Fruit fly (Drosophila melanogaster): ENCODE measurements around the gene CG6664.

Gene CG6664

dm6 chr3L:17002140-17002849, 13.7 kb downstream of the CG6664 start (continued):
- peak; percentile 2 for TF ChIP-seq sug (tag; optimal IDR thresholded peaks at IDR 0.05)
- TF ChIP-seq ci (GFP tag; IDR thresholded peaks at IDR 0.05) = no peak
- no peak for TF ChIP-seq CG6272 (GFP tag; IDR thresholded peaks at IDR 0.05)
- TF ChIP-seq Lhr (GFP tag; optimal IDR thresholded peaks at IDR 0.05) = no peak
- no peak for TF ChIP-seq abd-A (tag; optimal IDR thresholded peaks at IDR 0.05)
- no peak for TF ChIP-seq CG33557 (GFP tag; optimal IDR thresholded peaks at IDR 0.05)
- 0 out of 3 replicates have a peak, but pooled peaks have one; percentile 11 for TF ChIP-seq Optix (GFP tag; IDR thresholded peaks at IDR 0.05)
- no peak for TF ChIP-seq Hr3 (GFP tag; optimal IDR thresholded peaks at IDR 0.05)
- TF ChIP-seq CG32532 (GFP tag; IDR thresholded peaks at IDR 0.05) = 0 out of 2 replicates have a peak, but pooled peaks have one; percentile 14
- TF ChIP-seq CG31365 (tag; optimal IDR thresholded peaks at IDR 0.05) = no peak
- TF ChIP-seq CG6813 (GFP tag; optimal IDR thresholded peaks at IDR 0.05) = no peak
- no peak for TF ChIP-seq CG4328 (GFP tag; optimal IDR thresholded peaks at IDR 0.05)
- peak; percentile 14 for TF ChIP-seq sens (GFP tag)
- TF ChIP-seq zfh2 (GFP tag; optimal IDR thresholded peaks at IDR 0.05) = no peak
- no peak for TF ChIP-seq CG9797 (GFP tag; optimal IDR thresholded peaks at IDR 0.05)
- peak; percentile 92 for TF ChIP-seq Deaf1 (tag; optimal IDR thresholded peaks at IDR 0.05)
- TF ChIP-seq CG43689 (GFP tag; IDR thresholded peaks at IDR 0.05) = no peak
- no peak for TF ChIP-seq CG8290 (GFP tag; optimal IDR thresholded peaks at IDR 0.05)
- peak in 1 of 2 experiments; percentile 55 for TF ChIP-seq CG8290 (tag; optimal IDR thresholded peaks at IDR 0.05)
- TF ChIP-seq hth (optimal IDR thresholded peaks at IDR 0.05) = no peak
- TF ChIP-seq Med (GFP tag) = peak; percentile 52

- TF ChIP-seq CG17359 (tag; optimal IDR thresholded peaks at IDR 0.05) = no peak
- TF ChIP-seq cwo (GFP tag; optimal IDR thresholded peaks at IDR 0.05) = peak; percentile 69
- TF ChIP-seq hb (GFP tag; IDR thresholded peaks at IDR 0.05; ENCODE audit: partially characterized antibody) = 0 out of 3 replicates have a peak, but pooled peaks have one; percentile 20
- no peak for TF ChIP-seq CG42726 (GFP tag; IDR thresholded peaks at IDR 0.05; ENCODE audit: partially characterized antibody)
- no peak for TF ChIP-seq CG6791 (GFP tag; IDR thresholded peaks at IDR 0.05; ENCODE audit: partially characterized antibody)
- TF ChIP-seq CG16813 (GFP tag; IDR thresholded peaks at IDR 0.05; ENCODE audit: partially characterized antibody) = no peak
- no peak for TF ChIP-seq zf30C (GFP tag; optimal IDR thresholded peaks at IDR 0.05)
- peak; percentile 57 for TF ChIP-seq crol (GFP tag; IDR thresholded peaks at IDR 0.05)
- TF ChIP-seq sob (GFP tag; IDR thresholded peaks at IDR 0.05) = peak; percentile 58; the same call in 1 of the 2 replicates
- no peak for TF ChIP-seq mld (GFP tag; IDR thresholded peaks at IDR 0.05; ENCODE audit: partially characterized antibody)
- no peak for TF ChIP-seq luna (GFP tag; optimal IDR thresholded peaks at IDR 0.05)
- peak; percentile 23 for TF ChIP-seq CG13296 (GFP tag; optimal IDR thresholded peaks at IDR 0.05)
- no peak for TF ChIP-seq CG3065 (GFP tag; optimal IDR thresholded peaks at IDR 0.05)
- TF ChIP-seq CG2120 (GFP tag; optimal IDR thresholded peaks at IDR 0.05) = no peak
- peak; percentile 54 for TF ChIP-seq Atf6 (GFP tag; IDR thresholded peaks at IDR 0.05)
- no peak for TF ChIP-seq ftz-f1 (GFP tag; optimal IDR thresholded peaks at IDR 0.05)
- TF ChIP-seq da (GFP tag; optimal IDR thresholded peaks at IDR 0.05) = no peak
- TF ChIP-seq CG17912 (GFP tag; optimal IDR thresholded peaks at IDR 0.05) = no peak
- TF ChIP-seq Dek (tag; optimal IDR thresholded peaks at IDR 0.05) = no peak
- TF ChIP-seq Vsx1 (GFP tag; optimal IDR thresholded peaks at IDR 0.05) = peak; percentile 88
- TF ChIP-seq sr (GFP tag; IDR thresholded peaks at IDR 0.05) = peak; percentile 12; the same call in 1 of the 3 replicates
- TF ChIP-seq fd3F (GFP tag; optimal IDR thresholded peaks at IDR 0.05) = no peak
- no peak for TF ChIP-seq CG12744 (GFP tag; optimal IDR thresholded peaks at IDR 0.05)
- TF ChIP-seq chinmo (GFP tag; IDR thresholded peaks at IDR 0.05; ENCODE audit: partially characterized antibody) = peak; percentile 73; the same call in 1 of the 4 replicates
- no peak for TF ChIP-seq CG3838 (GFP tag; optimal IDR thresholded peaks at IDR 0.05)
- no peak for TF ChIP-seq CG5953 (GFP tag; IDR thresholded peaks at IDR 0.05)
- TF ChIP-seq row (GFP tag; IDR thresholded peaks at IDR 0.05) = no peak
- TF ChIP-seq CG6654 (GFP tag; optimal IDR thresholded peaks at IDR 0.05) = no peak
- no peak for TF ChIP-seq jigr1 (GFP tag; IDR thresholded peaks at IDR 0.05)
- no peak for TF ChIP-seq zfh1 (GFP tag; IDR thresholded peaks at IDR 0.05)
These were observed 14.9 kb downstream of the CG6664 start for dm6 chr3L:17001055-17001454.
